Fruit fly (Drosophila melanogaster): ENCODE measurements around the gene PolI.

Gene PolI

DNA sequence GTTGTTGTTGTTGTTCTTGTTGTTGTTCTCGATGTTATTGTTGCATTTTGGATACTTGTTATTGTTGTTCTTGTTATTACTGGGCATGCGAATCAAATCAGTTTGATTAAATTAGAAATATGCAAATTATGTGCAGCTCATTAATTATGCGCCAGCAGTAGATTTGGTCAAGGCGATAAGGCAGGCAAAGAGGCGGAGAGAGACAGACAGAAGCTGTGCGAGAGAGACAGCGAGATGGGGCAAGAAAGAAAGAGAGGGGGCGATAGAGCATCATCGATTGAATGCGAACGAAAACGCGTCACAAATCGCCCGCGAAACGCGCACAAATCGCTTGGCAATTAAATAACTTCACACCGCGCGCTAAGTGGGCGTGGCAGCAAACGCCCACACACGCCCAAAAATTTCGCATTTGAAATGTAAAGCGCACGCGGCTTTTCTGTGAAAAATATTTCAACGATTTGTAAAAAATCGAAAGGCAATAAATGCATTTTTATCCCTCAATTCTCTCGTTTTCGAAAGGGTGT, 10.2 kb upstream of the PolI start (continued):
- TF ChIP-seq CG11696 (GFP tag; IDR thresholded peaks at IDR 0.05) (no peak), CG4360 (GFP tag; IDR thresholded peaks at IDR 0.05) (0 out of 2 replicates have a peak, but pooled peaks have one; percentile 16), ind (GFP tag; optimal IDR thresholded peaks at IDR 0.05) (no peak), Atf3 (GFP tag; optimal IDR thresholded peaks at IDR 0.05) (no peak), cato (GFP tag; optimal IDR thresholded peaks at IDR 0.05; ENCODE audit: borderline replicate concordance) (no peak), pzg (GFP tag; optimal IDR thresholded peaks at IDR 0.05) (no peak), eve (GFP tag; optimal IDR thresholded peaks at IDR 0.05) (no peak), D19B (GFP tag; optimal IDR thresholded peaks at IDR 0.05) (no peak), HLHmδ (GFP tag; optimal IDR thresholded peaks at IDR 0.05) (no peak), CG10274 (GFP tag; optimal IDR thresholded peaks at IDR 0.05) (no peak), al (GFP tag; IDR thresholded peaks at IDR 0.05) (no peak), CG4617 (GFP tag; optimal IDR thresholded peaks at IDR 0.05; ENCODE audit: borderline replicate concordance) (no peak), ATbp (GFP tag; optimal IDR thresholded peaks at IDR 0.05) (no peak), CG2129 (GFP tag; IDR thresholded peaks at IDR 0.05; ENCODE audit: partially characterized antibody) (no peak), CG10979 (tag; optimal IDR thresholded peaks at IDR 0.05) (no peak), CG4707 (GFP tag; optimal IDR thresholded peaks at IDR 0.05) (no peak), sna (GFP tag; IDR thresholded peaks at IDR 0.05; ENCODE audit: partially characterized antibody) (no peak), CG12769 (tag; optimal IDR thresholded peaks at IDR 0.05) (no peak), zf30C (GFP tag; optimal IDR thresholded peaks at IDR 0.05) (no peak), CG7372 (GFP tag; IDR thresholded peaks at IDR 0.05) (no peak), CG8290 (GFP tag; optimal IDR thresholded peaks at IDR 0.05) (no peak), CG8290 (tag; optimal IDR thresholded peaks at IDR 0.05) (no peak), CG4404 (GFP tag; IDR thresholded peaks at IDR 0.05) (no peak), gfzf (GFP tag; optimal IDR thresholded peaks at IDR 0.05) (no peak), TFAM (GFP tag; optimal IDR thresholded peaks at IDR 0.05) (no peak), CG12236 (GFP tag; optimal IDR thresholded peaks at IDR 0.05) (no peak)

DNA sequence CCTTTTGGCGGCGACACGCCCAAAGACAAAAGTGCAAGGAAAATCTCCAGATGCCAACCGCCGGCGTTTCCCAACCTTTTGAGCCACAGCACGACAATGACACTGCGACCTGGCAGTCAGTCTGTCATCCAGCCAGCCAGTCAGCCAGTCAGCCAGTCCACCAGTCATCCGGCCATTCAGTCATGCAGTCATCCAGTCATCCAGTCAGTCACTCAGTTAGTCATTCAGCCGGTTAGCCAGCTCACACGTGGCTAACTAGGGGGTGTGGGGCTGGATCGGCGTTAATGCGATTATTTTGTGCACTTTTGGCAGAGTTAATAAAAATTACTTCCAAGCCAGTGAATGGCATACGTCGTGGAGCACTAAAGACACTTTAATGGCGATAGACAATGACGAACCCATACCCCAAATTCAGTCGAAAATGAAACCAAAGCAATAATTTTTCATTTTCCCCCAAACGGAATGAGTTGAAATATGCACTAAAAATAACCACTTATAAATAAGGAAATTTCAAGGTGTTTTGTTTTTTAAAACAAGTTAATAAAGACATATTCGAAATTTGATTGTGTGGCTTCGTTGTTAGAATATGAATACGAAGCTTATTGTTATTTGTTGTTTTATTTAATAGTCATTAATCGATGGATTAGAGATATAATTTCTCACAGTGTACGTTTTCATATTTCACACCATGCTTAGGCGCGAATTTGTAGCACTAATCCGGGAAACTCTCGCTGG, 8.4 kb upstream of the PolI start:
- TF ChIP-seq NFAT (GFP tag; IDR thresholded peaks at IDR 0.05) (no peak), sd (tag; optimal IDR thresholded peaks at IDR 0.05) (no peak), twi (tag; optimal IDR thresholded peaks at IDR 0.05) (no peak), E2f1 (GFP tag; IDR thresholded peaks at IDR 0.05) (no peak), psq (GFP tag; optimal IDR thresholded peaks at IDR 0.05) (no peak), NC2α (GFP tag; optimal IDR thresholded peaks at IDR 0.05) (no peak), lmd (GFP tag; IDR thresholded peaks at IDR 0.05) (no peak), CG12299 (tag; optimal IDR thresholded peaks at IDR 0.05) (no peak), CG11085 (GFP tag; IDR thresholded peaks at IDR 0.05) (no peak), lov (optimal IDR thresholded peaks at IDR 0.05) (no peak), lov (GFP tag; IDR thresholded peaks at IDR 0.05) (no peak), CG3726 (GFP tag; IDR thresholded peaks at IDR 0.05) (no peak), CG18599 (GFP tag; optimal IDR thresholded peaks at IDR 0.05) (no peak), az2 (GFP tag; optimal IDR thresholded peaks at IDR 0.05) (no peak), lilli (GFP tag; optimal IDR thresholded peaks at IDR 0.05) (no peak), Mad (GFP tag; optimal IDR thresholded peaks at IDR 0.05) (no peak), nerfin-1 (tag; optimal IDR thresholded peaks at IDR 0.05) (no peak), odd (GFP tag; optimal IDR thresholded peaks at IDR 0.05) (no peak), CG3065 (GFP tag; optimal IDR thresholded peaks at IDR 0.05) (no peak), CG13894 (tag; optimal IDR thresholded peaks at IDR 0.05) (no peak), Xrp1 (GFP tag; IDR thresholded peaks at IDR 0.05) (peak; percentile 61), bsh (GFP tag; optimal IDR thresholded peaks at IDR 0.05) (peak in 1 of 2 experiments; percentile 52), CG17568 (GFP tag; optimal IDR thresholded peaks at IDR 0.05) (no peak), gcm2 (GFP tag; optimal IDR thresholded peaks at IDR 0.05) (no peak), slbo (GFP tag; IDR thresholded peaks at IDR 0.05) (no peak)
